Fruit fly (Drosophila melanogaster): ENCODE results near the gene tim.
A peak's percentile ranks its signal among the peaks of the same experiment; 100 is the strongest.

tim gene

DNA sequence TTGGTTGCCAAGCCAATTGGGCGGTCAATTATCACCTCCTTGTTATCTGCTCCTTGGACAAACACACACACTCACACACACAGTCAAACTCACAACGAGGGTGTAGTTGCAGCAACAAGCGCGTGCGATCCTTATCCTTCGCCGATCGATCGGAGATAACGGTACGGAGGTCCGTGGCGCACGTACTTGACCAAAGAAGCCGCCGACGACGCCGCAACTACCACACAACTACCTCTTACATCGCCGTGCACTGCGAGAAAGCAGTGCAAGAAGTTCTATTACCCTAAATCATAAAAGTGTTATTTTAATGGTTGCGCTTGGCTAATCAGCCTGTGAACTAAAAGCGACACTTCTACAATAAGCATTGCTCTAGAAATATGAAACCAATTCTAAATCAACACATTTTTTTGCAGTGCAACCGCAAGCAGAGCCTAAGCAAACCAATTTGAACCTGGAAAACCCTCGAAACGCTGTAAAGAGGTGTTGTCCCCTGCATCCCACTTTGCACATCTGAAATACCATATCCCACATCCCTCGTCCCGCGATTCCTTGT is 25.1 kb upstream of the tim start (continued):
- TF ChIP-seq ind (GFP tag; optimal IDR thresholded peaks at IDR 0.05) = peak; percentile 37
- TF ChIP-seq mirr (GFP tag; optimal IDR thresholded peaks at IDR 0.05) = no peak
- no peak for TF ChIP-seq kni (GFP tag; optimal IDR thresholded peaks at IDR 0.05)
- TF ChIP-seq wdn (GFP tag; IDR thresholded peaks at IDR 0.05) = no peak
- TF ChIP-seq CG9609 (GFP tag; optimal IDR thresholded peaks at IDR 0.05) = peak; percentile 56
- TF ChIP-seq Rx (GFP tag; IDR thresholded peaks at IDR 0.05) = peak; percentile 31; the same call in 1 of the 2 replicates
- no peak for TF ChIP-seq D (optimal IDR thresholded peaks at IDR 0.05)
- TF ChIP-seq D (GFP tag; optimal IDR thresholded peaks at IDR 0.05) = peak; percentile 20
- TF ChIP-seq Pdp1 (GFP tag; optimal IDR thresholded peaks at IDR 0.05) = peak; percentile 45 to 59
- TF ChIP-seq Hey (tag; optimal IDR thresholded peaks at IDR 0.05) = no peak
- TF ChIP-seq GATAe (GFP tag; conservative IDR thresholded peaks at IDR 0.05) = no peak
- no peak for TF ChIP-seq CG6765 (GFP tag; optimal IDR thresholded peaks at IDR 0.05)
- peak; percentile 90 for TF ChIP-seq Med (GFP tag)
- peak; percentile 85 for TF ChIP-seq CG9727 (GFP tag; optimal IDR thresholded peaks at IDR 0.05)
- TF ChIP-seq nmo (GFP tag; optimal IDR thresholded peaks at IDR 0.05) = peak; percentile 60
- TF ChIP-seq nom (GFP tag; optimal IDR thresholded peaks at IDR 0.05) = no peak
- no peak for TF ChIP-seq Aef1 (GFP tag; IDR thresholded peaks at IDR 0.05)
- no peak for TF ChIP-seq luna (GFP tag; optimal IDR thresholded peaks at IDR 0.05)
- peak; percentile 16 for TF ChIP-seq Sox102F (GFP tag; optimal IDR thresholded peaks at IDR 0.05)
- TF ChIP-seq CG42726 (GFP tag; IDR thresholded peaks at IDR 0.05; ENCODE audit: partially characterized antibody) = no peak
- peak; percentile 64 for TF ChIP-seq CG8924 (tag; optimal IDR thresholded peaks at IDR 0.05)
- TF ChIP-seq Trl (optimal IDR thresholded peaks at IDR 0.05) = no peak
- TF ChIP-seq Trl (GFP tag; optimal IDR thresholded peaks at IDR 0.05) = peak; percentile 73
- TF ChIP-seq CG7372 (GFP tag; IDR thresholded peaks at IDR 0.05) = no peak
- peak; percentile 68 for TF ChIP-seq Chrac-16 (GFP tag; optimal IDR thresholded peaks at IDR 0.05)
- TF ChIP-seq hkb (optimal IDR thresholded peaks at IDR 0.05) = no peak
- TF ChIP-seq hkb (GFP tag; IDR thresholded peaks at IDR 0.05) = 0 out of 2 replicates have a peak, but pooled peaks have one; percentile 12
- TF ChIP-seq cg (GFP tag; optimal IDR thresholded peaks at IDR 0.05) = no peak
- TF ChIP-seq Usf (GFP tag; optimal IDR thresholded peaks at IDR 0.05) = peak; percentile 28
- TF ChIP-seq exex (tag; optimal IDR thresholded peaks at IDR 0.05) = no peak
- TF ChIP-seq CG3407 (GFP tag; optimal IDR thresholded peaks at IDR 0.05) = no peak
- peak; percentile 46 for TF ChIP-seq CG30403 (GFP tag; optimal IDR thresholded peaks at IDR 0.05)
- peak; percentile 54 for TF ChIP-seq az2 (GFP tag; optimal IDR thresholded peaks at IDR 0.05)
- peak; percentile 15 for TF ChIP-seq dmrt99B (tag; optimal IDR thresholded peaks at IDR 0.05)
- no peak for TF ChIP-seq CG31224 (GFP tag; IDR thresholded peaks at IDR 0.05)
- TF ChIP-seq Mrtf (GFP tag; IDR thresholded peaks at IDR 0.05) = 0 out of 3 replicates have a peak, but pooled peaks have one; percentile 40
- TF ChIP-seq YL-1 (GFP tag; optimal IDR thresholded peaks at IDR 0.05) = no peak
- TF ChIP-seq chn (GFP tag; optimal IDR thresholded peaks at IDR 0.05) = peak; percentile 52
- TF ChIP-seq oc (tag; optimal IDR thresholded peaks at IDR 0.05) = no peak
- TF ChIP-seq NFAT (GFP tag; IDR thresholded peaks at IDR 0.05) = no peak
- no peak for TF ChIP-seq CG6272 (GFP tag; IDR thresholded peaks at IDR 0.05)
- TF ChIP-seq ranshi (GFP tag; IDR thresholded peaks at IDR 0.05) = peak; percentile 33; the same call in 1 of the 2 replicates
- 0 out of 2 replicates have a peak, but pooled peaks have one; percentile 49 for TF ChIP-seq chm (GFP tag; IDR thresholded peaks at IDR 0.05)
- TF ChIP-seq dm (GFP tag; optimal IDR thresholded peaks at IDR 0.05) = peak; percentile 11
- TF ChIP-seq ftz-f1 (GFP tag; optimal IDR thresholded peaks at IDR 0.05) = no peak
- no peak for TF ChIP-seq CG11398 (GFP tag; optimal IDR thresholded peaks at IDR 0.05)
- no peak for TF ChIP-seq Fer2 (tag; optimal IDR thresholded peaks at IDR 0.05)
- TF ChIP-seq mld (GFP tag; IDR thresholded peaks at IDR 0.05; ENCODE audit: partially characterized antibody) = no peak
- TF ChIP-seq vvl (GFP tag; IDR thresholded peaks at IDR 0.05) = peak; percentile 38; the same call in 1 of the 2 replicates
- no peak for TF ChIP-seq CG9932 (GFP tag; IDR thresholded peaks at IDR 0.05)
- TF ChIP-seq CG10565 (GFP tag; optimal IDR thresholded peaks at IDR 0.05) = peak; percentile 21
- no peak for TF ChIP-seq Lpt (GFP tag; optimal IDR thresholded peaks at IDR 0.05)
